Comparison of ENCODE assay signal across 2 fruit fly cellular contexts in genomic region chrX:9977305-9977704, dm6.
A peak's percentile ranks its signal among the peaks of the same experiment; 100 is the strongest.
TF ChIP-seq lines count a peak whose summit lies in the region.

Gene CG43386 (minus strand): TSS chrX:9977405.

- no peak for TF ChIP-seq CTCF in whole organism, embryonic (GFP tag; optimal IDR thresholded peaks at IDR 0.05; lab: Kevin White, UChicago)

TF ChIP-seq in whole organism, embryonic, 481 proteins besides CTCF, POLR2A, EP300 and RAD21:
- TF ChIP-seq yki (optimal IDR thresholded peaks at IDR 0.05; lab: Kevin White, UChicago), result no peak
- TF ChIP-seq Blimp-1 (GFP tag; optimal IDR thresholded peaks at IDR 0.05; lab: Kevin White, UChicago), result peak; percentile 48
- no peak for TF ChIP-seq CG32767 (GFP tag; IDR thresholded peaks at IDR 0.05; lab: Robert Waterston, UW)

TF ChIP-seq in whole organism, prepupa, 60 proteins besides CTCF, POLR2A, EP300 and RAD21:
- TF ChIP-seq Blimp-1 (GFP tag; optimal IDR thresholded peaks at IDR 0.05; lab: Kevin White, UChicago) (peak; percentile 29), CG8632 (GFP tag; optimal IDR thresholded peaks at IDR 0.05; lab: Kevin White, UChicago) (no peak)
TF ChIP-seq in whole organism, prepupa: peak in this region for 1.

Comparison
In these comparisons a context has a peak if more than half of its experiments do, and no peak if none do; other contexts are left out.
1. Of the 7 proteins assayed by ChIP-seq in both whole organism, embryonic and whole organism, prepupa: peak only in whole organism, embryonic: none; only in whole organism, prepupa: none; in both: Blimp-1; in neither: 6.